Worm (Caenorhabditis elegans): Measurements from ENCODE around the gene flh-1.

Gene flh-1

ce11 chrIV:9264513-9264912 lies 443 bp upstream of the flh-1 start:
- no peak for TF ChIP-seq saeg-2 (GFP tag; IDR thresholded peaks at IDR 0.05)

- no peak for TF ChIP-seq Y48G9A.11 (GFP tag; IDR thresholded peaks at IDR 0.05)
- no peak for TF ChIP-seq pqm-1 (tag; optimal IDR thresholded peaks at IDR 0.05)
- no peak for TF ChIP-seq hmg-1.1 (GFP tag; IDR thresholded peaks at IDR 0.05)
- TF ChIP-seq ztf-11 (tag; optimal IDR thresholded peaks at IDR 0.05), result no peak
- TF ChIP-seq zfp-2 (tag; optimal IDR thresholded peaks at IDR 0.05), result no peak
- TF ChIP-seq Y105C5A.15 (GFP tag; IDR thresholded peaks at IDR 0.05), result no peak
- TF ChIP-seq spr-3 (GFP tag; optimal IDR thresholded peaks at IDR 0.05), result no peak
- TF ChIP-seq unc-62 (GFP tag; optimal IDR thresholded peaks at IDR 0.05 in 1 of 2), result peak in 1 of 2 experiments; percentile 92
- TF ChIP-seq unc-62 (tag; optimal IDR thresholded peaks at IDR 0.05), result no peak
- TF ChIP-seq set-16 (GFP tag; IDR thresholded peaks at IDR 0.05), result no peak
- no peak for TF ChIP-seq zfp-3 (GFP tag; conservative IDR thresholded peaks at IDR 0.05)
- peak; percentile 1 for TF ChIP-seq aha-1 (tag)
- TF ChIP-seq php-3 (GFP tag; IDR thresholded peaks at IDR 0.05), result no peak
- no peak for TF ChIP-seq egl-43 (GFP tag; IDR thresholded peaks at IDR 0.05)
- no peak for TF ChIP-seq hlh-30 (tag; optimal IDR thresholded peaks at IDR 0.05; ENCODE audit: insufficient read depth)
- no peak for TF ChIP-seq F49E8.2 (tag; optimal IDR thresholded peaks at IDR 0.05; ENCODE audit: borderline replicate concordance)
Measured at ce11 chrIV:9262295-9262694, 1.8 kb downstream of the flh-1 start.

ce11 chrIV:9261687-9262086 lies 2.4 kb downstream of the flh-1 start, which contains the start of gene col-120:
Gene col-120, minus strand, starts transcription at chrIV:9261787.
- no peak for TF ChIP-seq ceh-44 (GFP tag; IDR thresholded peaks at IDR 0.05)
- TF ChIP-seq nhr-48 (tag; optimal IDR thresholded peaks at IDR 0.05), result peak; percentile 22
- peak in 1 of 2 experiments; percentile 55 for TF ChIP-seq unc-62 (GFP tag; optimal IDR thresholded peaks at IDR 0.05 in 1 of 2)
- TF ChIP-seq unc-62 (tag; optimal IDR thresholded peaks at IDR 0.05), result no peak

ce11 chrIV:9260826-9261225 lies 3.2 kb downstream of the flh-1 start:
- TF ChIP-seq set-16 (GFP tag; IDR thresholded peaks at IDR 0.05) (peak; percentile 69), zag-1 (tag; optimal IDR thresholded peaks at IDR 0.05) (no peak), snpc-1.2 (GFP tag; IDR thresholded peaks at IDR 0.05) (peak; percentile 55; the same call in 1 of the 2 replicates)

- TF ChIP-seq hlh-11 (tag; optimal IDR thresholded peaks at IDR 0.05) (no peak), ceh-32 (tag; optimal IDR thresholded peaks at IDR 0.05; ENCODE audit: poor library complexity) (no peak), aly-2 (tag; optimal IDR thresholded peaks at IDR 0.05) (no peak), aha-1 (tag) (peak; percentile 83), zag-1 (tag; optimal IDR thresholded peaks at IDR 0.05) (no peak), nhr-11 (tag; optimal IDR thresholded peaks at IDR 0.05) (no peak), ceh-20 (GFP tag; IDR thresholded peaks at IDR 0.05) (no peak), ztf-11 (tag; optimal IDR thresholded peaks at IDR 0.05) (no peak), D1046.2 (GFP tag; IDR thresholded peaks at IDR 0.05) (no peak), madf-5 (GFP tag; IDR thresholded peaks at IDR 0.05) (no peak), sdz-12 (GFP tag; optimal IDR thresholded peaks at IDR 0.05) (no peak), mes-2 (tag; optimal IDR thresholded peaks at IDR 0.05; ENCODE audit: poor library complexity, severe bottlenecking) (peak; percentile 10), F44E2.7 (GFP tag; IDR thresholded peaks at IDR 0.05) (no peak), mep-1 (tag; optimal IDR thresholded peaks at IDR 0.05) (no peak), ama-1 (optimal IDR thresholded peaks at IDR 0.05) (no peak), hif-1 (tag; optimal IDR thresholded peaks at IDR 0.05) (peak in 1 of 2 experiments; percentile 95), jun-1 (tag; optimal IDR thresholded peaks at IDR 0.05) (no peak), ctbp-1 (GFP tag; IDR thresholded peaks at IDR 0.05) (no peak), T20F7.1 (GFP tag; optimal IDR thresholded peaks at IDR 0.05) (peak; percentile 94), nhr-76 (tag; optimal IDR thresholded peaks at IDR 0.05) (no peak), ZK546.5 (tag; optimal IDR thresholded peaks at IDR 0.05) (no peak), daf-16 (GFP tag; optimal IDR thresholded peaks at IDR 0.05) (no peak), daf-16 (tag; optimal IDR thresholded peaks at IDR 0.05) (no peak), duxl-1 (tag; optimal IDR thresholded peaks at IDR 0.05; ENCODE audit: poor library complexity) (no peak), dpl-1 (GFP tag; optimal IDR thresholded peaks at IDR 0.05) (peak; percentile 24), lin-38 (GFP tag; IDR thresholded peaks at IDR 0.05) (no peak)
Measured at ce11 chrIV:9260334-9260733, 3.7 kb downstream of the flh-1 start.

Measured in whole organism, L4 larva.